Fruit fly (Drosophila melanogaster) S2 (cell line): Measurements from ENCODE around the gene CG17571.

Experiments used
- CG8478 ChIP-seq: fragments of >200 bp; optimal IDR thresholded peaks from 2 replicates; lab custom pipeline; 2018
- CTCF ChIP-seq, 2 experiments: fragments of >200 bp; optimal IDR thresholded peaks; 2 replicates each; lab custom pipeline; 2018

dm6 chr2L:20267181-20267580 is 10.2 kb upstream of the CG17571 start:
- TF ChIP-seq CG8478 (lab: Kevin White, UChicago), result no peak
- no peak for TF ChIP-seq CTCF (optimal IDR thresholded peaks at IDR 0.05; lab: Kevin White, UChicago)
